Fruit fly (Drosophila melanogaster): ENCODE data around the gene VhaPPA1-1.

VhaPPA1-1 gene

dm6 chr3R:14886011-14886534 is 17.8 kb downstream of the VhaPPA1-1 start, which contains the start of the genes Rrp6, CG33331 and CG33332 (continued):
- TF ChIP-seq CG6792 (GFP tag; optimal IDR thresholded peaks at IDR 0.05): peak; percentile 69
- peak; percentile 40 for TF ChIP-seq CG11902 (GFP tag; optimal IDR thresholded peaks at IDR 0.05)
- TF ChIP-seq CG11762 (GFP tag; optimal IDR thresholded peaks at IDR 0.05; ENCODE audit: insufficient read depth): no peak
- peak; percentile 76 for TF ChIP-seq CG31627 (GFP tag; optimal IDR thresholded peaks at IDR 0.05)
- TF ChIP-seq achi (GFP tag; optimal IDR thresholded peaks at IDR 0.05): no peak
- TF ChIP-seq Gug (GFP tag; IDR thresholded peaks at IDR 0.05): peak; percentile 41
- TF ChIP-seq CG15336 (GFP tag; IDR thresholded peaks at IDR 0.05): peak; percentile 66
- TF ChIP-seq OdsH (GFP tag; optimal IDR thresholded peaks at IDR 0.05): no peak
- TF ChIP-seq CG4318 (GFP tag; optimal IDR thresholded peaks at IDR 0.05): no peak
- peak; percentile 69 for TF ChIP-seq Sox14 (GFP tag; optimal IDR thresholded peaks at IDR 0.05)
- peak; percentile 47; the same call in 1 of the 3 replicates for TF ChIP-seq CG6163 (GFP tag; IDR thresholded peaks at IDR 0.05)
- no peak for TF ChIP-seq Met (GFP tag; optimal IDR thresholded peaks at IDR 0.05)
- TF ChIP-seq cyc (GFP tag; optimal IDR thresholded peaks at IDR 0.05): peak; percentile 64
- peak; percentile 80 for TF ChIP-seq CG3919 (GFP tag; optimal IDR thresholded peaks at IDR 0.05)
- TF ChIP-seq ss (GFP tag; optimal IDR thresholded peaks at IDR 0.05): no peak
- TF ChIP-seq CG16779 (tag; optimal IDR thresholded peaks at IDR 0.05): no peak
- peak; percentile 69 for TF ChIP-seq CG3032 (tag; optimal IDR thresholded peaks at IDR 0.05)
- TF ChIP-seq eg (GFP tag; IDR thresholded peaks at IDR 0.05): no peak; the same call in 1 of the 3 replicates
- TF ChIP-seq CG10669 (GFP tag; optimal IDR thresholded peaks at IDR 0.05): no peak
- TF ChIP-seq Lpt (GFP tag; optimal IDR thresholded peaks at IDR 0.05): no peak
- no peak for TF ChIP-seq CG6808 (GFP tag; optimal IDR thresholded peaks at IDR 0.05)
- TF ChIP-seq topi (GFP tag; optimal IDR thresholded peaks at IDR 0.05): no peak
- no peak for TF ChIP-seq CG7368 (GFP tag; optimal IDR thresholded peaks at IDR 0.05)
- TF ChIP-seq svp (GFP tag): no peak
- no peak for TF ChIP-seq CG1621 (tag; optimal IDR thresholded peaks at IDR 0.05)
- peak; percentile 18; the same call in 1 of the 2 replicates for TF ChIP-seq CG11294 (GFP tag; IDR thresholded peaks at IDR 0.05)
- peak; percentile 75 for TF ChIP-seq esn (GFP tag; optimal IDR thresholded peaks at IDR 0.05)

dm6 chr3R:14880861-14881260 is 23.0 kb downstream of the VhaPPA1-1 start:
- no peak for TF ChIP-seq Ets96B (tag; optimal IDR thresholded peaks at IDR 0.05)
- TF ChIP-seq Blimp-1 (GFP tag; optimal IDR thresholded peaks at IDR 0.05): no peak

- TF ChIP-seq CG15336 (GFP tag; IDR thresholded peaks at IDR 0.05) (peak; percentile 22; the same call in 1 of the 2 replicates), CG11762 (GFP tag; optimal IDR thresholded peaks at IDR 0.05; ENCODE audit: insufficient read depth) (no peak), Sox14 (GFP tag; optimal IDR thresholded peaks at IDR 0.05) (peak; percentile 45)
Observed at dm6 chr3R:14879207-14879863, 24.5 kb downstream of the VhaPPA1-1 start, which contains the start of gene CG3631. Gene CG3631, plus strand, starts transcription at chr3R:14879457.

- no peak for TF ChIP-seq ss (GFP tag; optimal IDR thresholded peaks at IDR 0.05)
- no peak for TF ChIP-seq net (GFP tag; optimal IDR thresholded peaks at IDR 0.05)
- TF ChIP-seq salr (GFP tag; optimal IDR thresholded peaks at IDR 0.05): no peak
Observed at dm6 chr3R:14878145-14878544, 25.7 kb downstream of the VhaPPA1-1 start.

dm6 chr3R:14875965-14876331 is 27.9 kb downstream of the VhaPPA1-1 start:
- TF ChIP-seq net (GFP tag; optimal IDR thresholded peaks at IDR 0.05): no peak
- no peak for TF ChIP-seq CG10669 (GFP tag; optimal IDR thresholded peaks at IDR 0.05)

Data from whole organism, prepupa.